Fruit fly (Drosophila melanogaster) whole organism, prepupa: Measurements from ENCODE around the gene Ufsp2.

Source experiments
- Blimp-1 ChIP-seq: fragments of 200-800 bp; sonication (Bioruptor generic); optimal IDR thresholded peaks from 3 replicates; lab custom pipeline; 2017; ENCODE audit warnings: missing biosample characterization, missing genetic modification characterization, mild to moderate bottlenecking, moderate library complexity, missing genetic modification reagents
- CG3919 ChIP-seq: fragments of 200-800 bp; sonication (Bioruptor generic); optimal IDR thresholded peaks from 3 replicates; lab custom pipeline; 2016; ENCODE audit warnings: missing biosample characterization, missing genetic modification characterization
- CG4318 ChIP-seq: fragments of 200-800 bp; sonication (Bioruptor generic); optimal IDR thresholded peaks from 3 replicates; lab custom pipeline; 2017; ENCODE audit warnings: missing biosample characterization, mild to moderate bottlenecking, missing genetic modification characterization
- Eip93F ChIP-seq: fragments of 200-800 bp; sonication (Bioruptor generic); optimal IDR thresholded peaks from 2 replicates; lab custom pipeline; 2016; ENCODE audit warnings: missing biosample characterization, mild to moderate bottlenecking, missing genetic modification characterization
- Ets21C ChIP-seq: fragments of 200-800 bp; sonication (Bioruptor generic); optimal IDR thresholded peaks from 3 replicates; lab custom pipeline; 2016; ENCODE audit warnings: missing biosample characterization, missing genetic modification characterization
- Gug ChIP-seq: fragments of 200-800 bp; sonication (Bioruptor generic); IDR thresholded peaks from 2 replicates; pipeline ENCODE4 v1.3.6; 2022; ENCODE audit warnings: missing biosample characterization, missing genetic modification characterization
- Hr38 ChIP-seq: sonication (Bioruptor generic); optimal IDR thresholded peaks from 2 replicates; lab custom pipeline; 2016; ENCODE audit warnings: missing biosample characterization, missing genetic modification characterization
- Hr4 ChIP-seq: fragments of 200-800 bp; sonication (Bioruptor generic); optimal IDR thresholded peaks from 3 replicates; lab custom pipeline; 2016; ENCODE audit warnings: missing biosample characterization, missing genetic modification characterization
- Lpt ChIP-seq: fragments of 200-800 bp; sonication (Bioruptor generic); optimal IDR thresholded peaks from 3 replicates; lab custom pipeline; 2016; ENCODE audit warnings: missing biosample characterization, missing genetic modification characterization
- eg ChIP-seq: fragments of 200-800 bp; sonication (Bioruptor generic); IDR thresholded peaks from 3 replicates; pipeline ENCODE4 v1.3.6; 2022; ENCODE audit warnings: missing biosample characterization, missing genetic modification characterization
- fd85E ChIP-seq: fragments of 200-800 bp; sonication (Bioruptor generic); optimal IDR thresholded peaks from 3 replicates; lab custom pipeline; 2016; ENCODE audit warnings: missing biosample characterization, missing genetic modification characterization
- spab ChIP-seq: fragments of 200-800 bp; sonication (Bioruptor generic); optimal IDR thresholded peaks from 2 replicates; lab custom pipeline; 2017; ENCODE audit warnings: missing biosample characterization, mild to moderate bottlenecking, missing genetic modification characterization, missing genetic modification reagents
- topi ChIP-seq: fragments of 200-800 bp; sonication (Bioruptor generic); optimal IDR thresholded peaks from 3 replicates; lab custom pipeline; 2016; ENCODE audit warnings: missing biosample characterization, missing genetic modification characterization
- vri ChIP-seq: fragments of 200-800 bp; sonication (Bioruptor generic); optimal IDR thresholded peaks from 3 replicates; lab custom pipeline; 2016; ENCODE audit warnings: missing biosample characterization, mild to moderate bottlenecking, missing genetic modification characterization

dm6 chr3L:15553993-15554644 is 22.3 kb upstream of the Ufsp2 start, which contains the start of gene AGO2:
- no peak for TF ChIP-seq Hr38 (GFP tag; lab: Kevin White, UChicago)
- no peak for TF ChIP-seq CG4318 (GFP tag; lab: Kevin White, UChicago)
- TF ChIP-seq Eip93F (GFP tag; lab: Kevin White, UChicago): no peak
- TF ChIP-seq topi (GFP tag; lab: Kevin White, UChicago): peak; percentile 50
- peak; percentile 91 for TF ChIP-seq spab (GFP tag; lab: Kevin White, UChicago)
- peak; percentile 85 for TF ChIP-seq CG3919 (GFP tag; lab: Kevin White, UChicago)
- TF ChIP-seq fd85E (GFP tag; lab: Kevin White, UChicago): peak; percentile 60
- TF ChIP-seq Gug: peak; percentile 81
- TF ChIP-seq Blimp-1 (GFP tag; lab: Kevin White, UChicago): peak; percentile 56
- TF ChIP-seq eg (GFP tag; lab: Robert Waterston, UW): peak; percentile 91; the same call in 2 of the 3 replicates
- TF ChIP-seq Ets21C (GFP tag; lab: Kevin White, UChicago): no peak
- peak; percentile 87 for TF ChIP-seq Lpt (GFP tag; lab: Kevin White, UChicago)
- peak; percentile 30 for TF ChIP-seq vri (GFP tag; lab: Kevin White, UChicago)
- TF ChIP-seq Hr4 (GFP tag; lab: Kevin White, UChicago): no peak
